Fruit fly (Drosophila melanogaster) Kc167 (cell line): Measurements from ENCODE around the gene CG43093.

Source experiments
- insv ChIP-seq: fragments of >200 bp; optimal IDR thresholded peaks from 3 replicates; lab custom pipeline; 2018; ENCODE audit warnings: missing external identifiers
- ttk ChIP-seq: sonication (Bioruptor generic); optimal IDR thresholded peaks from 2 replicates; lab custom pipeline; 2017; ENCODE audit warnings: missing external identifiers

DNA sequence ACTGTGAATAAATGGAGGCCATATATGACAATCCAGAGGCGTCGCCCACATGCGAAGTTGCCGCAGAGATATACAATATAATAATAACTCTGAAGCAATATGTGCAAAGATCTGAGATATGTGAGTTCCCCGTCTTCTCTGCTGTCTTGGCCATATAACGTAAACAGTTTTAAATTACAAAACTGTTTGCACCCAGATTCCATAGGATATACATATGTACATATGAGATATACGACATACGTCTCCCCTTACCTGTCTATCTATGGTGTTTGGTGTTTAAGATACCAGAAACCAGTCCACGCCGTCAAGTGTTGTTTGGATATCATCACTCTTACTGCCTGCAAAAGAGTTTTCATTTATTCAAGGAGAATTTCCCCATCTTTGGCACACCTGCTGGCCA is 13.8 kb downstream of the CG43093 start:
- TF ChIP-seq ttk (lab: Kevin White, UChicago) (no peak), insv (lab: Kevin White, UChicago) (no peak)
